Worm (Caenorhabditis elegans): Measurements from ENCODE around the gene ncx-7.

The ncx-7 gene

DNA sequence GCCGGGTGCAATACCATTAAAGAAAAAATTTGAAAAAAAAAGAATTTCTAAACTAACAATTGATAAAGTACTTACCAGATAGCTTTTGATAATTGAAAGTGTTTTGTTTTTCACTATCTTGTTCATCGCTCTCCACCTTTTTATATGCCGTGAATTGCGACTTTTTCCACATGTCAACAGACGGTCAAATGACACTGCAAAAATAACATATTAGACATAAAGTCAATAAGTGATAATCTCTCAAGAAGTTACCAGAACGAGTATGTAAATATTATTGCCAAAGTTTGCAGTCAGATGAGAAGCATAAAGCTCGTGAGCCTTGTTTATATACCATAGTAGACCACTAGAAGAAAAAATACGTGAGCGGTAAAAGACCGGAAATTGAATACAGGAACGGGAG, 15.8 kb upstream of the ncx-7 start, which contains the start of gene dao-6:
TSS of gene dao-6 (minus strand) at position 345 of the 400 bp plus-strand sequence.
- TF ChIP-seq unc-42 (tag; optimal IDR thresholded peaks at IDR 0.05) (no peak), ceh-30 (tag; optimal IDR thresholded peaks at IDR 0.05) (no peak), syd-9 (tag; optimal IDR thresholded peaks at IDR 0.05) (no peak), ceh-2 (tag; optimal IDR thresholded peaks at IDR 0.05) (no peak), hlh-30 (tag; optimal IDR thresholded peaks at IDR 0.05; ENCODE audit: insufficient read depth) (no peak)

DNA sequence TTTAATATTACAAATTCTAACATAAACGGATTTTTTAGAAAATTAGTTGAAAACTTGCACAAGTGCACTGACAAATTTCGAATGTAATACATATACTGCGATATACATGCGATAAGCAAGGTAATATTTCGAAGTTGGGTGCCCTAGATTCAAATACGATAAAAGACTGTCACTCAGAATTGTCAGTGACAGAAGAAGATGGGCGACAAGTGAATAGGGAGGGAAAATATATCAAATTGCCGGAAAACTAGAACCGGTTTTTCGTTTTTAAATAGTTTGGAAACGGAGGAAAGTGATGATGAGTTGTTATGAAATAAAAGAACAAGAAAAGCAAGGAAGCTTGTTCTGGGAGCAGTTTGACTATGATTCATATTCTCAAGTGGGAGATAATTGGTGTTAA, 13.9 kb upstream of the ncx-7 start:
- no peak for TF ChIP-seq ceh-14 (tag; optimal IDR thresholded peaks at IDR 0.05)
- TF ChIP-seq ref-2 (tag; optimal IDR thresholded peaks at IDR 0.05) = no peak
- TF ChIP-seq ceh-24 (tag; optimal IDR thresholded peaks at IDR 0.05) = no peak
- no peak for TF ChIP-seq nfya-1 (tag; optimal IDR thresholded peaks at IDR 0.05)
- TF ChIP-seq che-1 (tag; optimal IDR thresholded peaks at IDR 0.05) = no peak
- no peak for TF ChIP-seq nhr-232 (tag; optimal IDR thresholded peaks at IDR 0.05)
- no peak for TF ChIP-seq ceh-18 (tag; optimal IDR thresholded peaks at IDR 0.05)
- no peak for TF ChIP-seq ceh-30 (tag; optimal IDR thresholded peaks at IDR 0.05)
- TF ChIP-seq Y22D7AL.16 (tag; optimal IDR thresholded peaks at IDR 0.05) = no peak
- TF ChIP-seq ceh-9 (tag; optimal IDR thresholded peaks at IDR 0.05) = no peak
- no peak for TF ChIP-seq madf-2 (tag; optimal IDR thresholded peaks at IDR 0.05)

DNA sequence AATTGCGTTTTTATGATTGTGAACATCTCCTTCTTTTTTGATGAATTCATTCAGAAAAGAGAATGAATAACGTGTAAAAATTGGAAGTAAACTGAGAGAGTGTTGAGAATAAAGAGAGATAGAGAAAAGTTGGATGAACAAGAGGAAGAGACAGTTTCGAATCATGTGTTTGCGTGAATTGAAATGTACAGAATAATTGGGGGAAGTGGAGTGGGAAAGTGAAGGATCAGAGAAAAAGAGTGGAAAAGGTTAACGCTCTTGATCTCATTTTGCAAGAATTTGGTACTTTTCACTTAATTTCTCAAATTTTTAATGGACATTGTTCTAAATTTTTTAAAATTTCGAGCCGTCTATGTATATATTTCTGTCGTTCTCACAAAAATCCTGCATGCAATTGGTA, 13.2 kb upstream of the ncx-7 start:
- TF ChIP-seq ceh-34 (tag; optimal IDR thresholded peaks at IDR 0.05) = no peak
- TF ChIP-seq nfya-1 (tag; optimal IDR thresholded peaks at IDR 0.05) = no peak
- no peak for TF ChIP-seq ahr-1 (tag; optimal IDR thresholded peaks at IDR 0.05)
- no peak for TF ChIP-seq pax-1 (tag; optimal IDR thresholded peaks at IDR 0.05)
- TF ChIP-seq ceh-9 (tag; optimal IDR thresholded peaks at IDR 0.05) = no peak
- no peak for TF ChIP-seq ztf-16 (tag; optimal IDR thresholded peaks at IDR 0.05)
- no peak for TF ChIP-seq pha-2 (tag; optimal IDR thresholded peaks at IDR 0.05)
- TF ChIP-seq Y22D7AL.16 (tag; optimal IDR thresholded peaks at IDR 0.05) = no peak
- no peak for TF ChIP-seq hlh-8 (tag; optimal IDR thresholded peaks at IDR 0.05)
- TF ChIP-seq ceh-14 (tag; optimal IDR thresholded peaks at IDR 0.05) = no peak
- no peak for TF ChIP-seq T23F11.4 (GFP tag; optimal IDR thresholded peaks at IDR 0.05)
- no peak for TF ChIP-seq npax-4 (tag; optimal IDR thresholded peaks at IDR 0.05)
- TF ChIP-seq ceh-48 (tag; optimal IDR thresholded peaks at IDR 0.05) = no peak
- no peak for TF ChIP-seq dve-1 (tag; optimal IDR thresholded peaks at IDR 0.05)
- no peak for TF ChIP-seq nhr-11 (tag; optimal IDR thresholded peaks at IDR 0.05)
- TF ChIP-seq K09A11.1 (tag; optimal IDR thresholded peaks at IDR 0.05; ENCODE audit: insufficient read depth) = no peak
- no peak for TF ChIP-seq ceh-2 (tag; optimal IDR thresholded peaks at IDR 0.05)

DNA sequence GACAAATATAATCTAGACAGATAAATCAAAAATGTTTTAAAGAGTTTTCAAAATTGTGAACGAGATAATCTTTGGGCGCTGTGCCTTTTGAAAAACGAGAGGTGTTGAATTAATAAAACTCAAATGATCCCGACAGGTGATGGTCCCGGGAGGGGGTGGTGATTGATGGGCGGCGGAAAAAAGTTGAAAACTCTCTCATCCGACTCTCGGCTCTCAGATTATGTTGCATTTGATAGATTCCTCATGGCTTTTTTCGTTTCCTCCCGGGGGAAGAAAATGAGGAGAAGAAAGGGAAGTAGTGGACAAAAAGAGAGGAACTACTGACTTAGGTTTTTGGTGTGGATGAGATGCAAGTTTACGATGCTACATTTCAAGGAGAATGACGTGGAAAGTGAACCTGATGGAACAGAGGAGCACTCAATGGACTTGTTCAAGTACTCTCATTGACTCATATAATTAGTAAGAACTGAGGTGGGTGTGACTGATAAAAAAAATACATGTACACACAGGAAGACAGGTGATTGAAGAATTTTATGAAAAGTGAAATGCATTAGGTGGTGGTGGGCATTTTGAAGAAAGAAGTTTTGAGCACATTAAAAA, 11.3 kb upstream of the ncx-7 start:
- TF ChIP-seq ceh-18 (tag; optimal IDR thresholded peaks at IDR 0.05) = peak; percentile 45
- TF ChIP-seq unc-3 (GFP tag; conservative IDR thresholded peaks at IDR 0.05) = no peak
- no peak for TF ChIP-seq unc-3 (tag; optimal IDR thresholded peaks at IDR 0.05)
- TF ChIP-seq ceh-34 (tag; optimal IDR thresholded peaks at IDR 0.05) = no peak
- no peak for TF ChIP-seq sdc-2 (tag; optimal IDR thresholded peaks at IDR 0.05)
- TF ChIP-seq unc-55 (GFP tag; optimal IDR thresholded peaks at IDR 0.05) = peak; percentile 27
- TF ChIP-seq ceh-14 (tag; optimal IDR thresholded peaks at IDR 0.05) = no peak

DNA sequence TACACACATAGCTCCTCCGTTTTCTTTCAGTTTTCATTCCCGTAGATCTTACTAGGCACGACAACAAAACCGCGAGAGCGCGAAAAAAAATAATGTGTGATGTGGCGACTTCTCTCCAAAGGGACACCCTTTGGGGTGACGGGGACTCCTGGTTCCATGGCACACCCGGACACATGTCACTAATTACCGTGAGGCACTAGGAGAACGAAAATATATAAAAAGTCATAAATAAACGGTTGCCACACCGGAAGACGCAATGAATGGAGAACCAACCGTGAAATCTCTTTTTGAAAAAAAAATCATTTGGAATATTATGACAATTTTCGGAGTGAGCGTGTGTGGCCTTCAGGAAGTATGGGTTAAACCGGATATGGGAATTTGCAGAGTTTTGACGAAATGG, 10.3 kb upstream of the ncx-7 start:
- TF ChIP-seq K09A11.1 (tag; optimal IDR thresholded peaks at IDR 0.05; ENCODE audit: insufficient read depth) (no peak), unc-55 (GFP tag; optimal IDR thresholded peaks at IDR 0.05) (no peak), lim-6 (tag; optimal IDR thresholded peaks at IDR 0.05) (no peak), elt-4 (tag; optimal IDR thresholded peaks at IDR 0.05) (no peak), sox-4 (tag; optimal IDR thresholded peaks at IDR 0.05) (no peak), zip-5 (tag; optimal IDR thresholded peaks at IDR 0.05) (no peak), unc-42 (tag; optimal IDR thresholded peaks at IDR 0.05) (no peak), fax-1 (tag; optimal IDR thresholded peaks at IDR 0.05) (no peak), dve-1 (tag; optimal IDR thresholded peaks at IDR 0.05) (no peak), ceh-22 (tag; optimal IDR thresholded peaks at IDR 0.05) (no peak), ets-4 (tag; optimal IDR thresholded peaks at IDR 0.05) (no peak), ceh-18 (tag; optimal IDR thresholded peaks at IDR 0.05) (no peak), pax-1 (tag; optimal IDR thresholded peaks at IDR 0.05) (no peak), ceh-31 (tag; optimal IDR thresholded peaks at IDR 0.05) (no peak), C38D4.7 (GFP tag; optimal IDR thresholded peaks at IDR 0.05) (no peak), pag-3 (tag; optimal IDR thresholded peaks at IDR 0.05; ENCODE audit: borderline replicate concordance) (no peak), ceh-24 (tag; optimal IDR thresholded peaks at IDR 0.05) (no peak), madf-2 (tag; optimal IDR thresholded peaks at IDR 0.05) (no peak), K02D7.2 (tag; optimal IDR thresholded peaks at IDR 0.05) (no peak), ceh-34 (tag; optimal IDR thresholded peaks at IDR 0.05) (no peak)
